Fruit fly (Drosophila melanogaster) whole organism, wandering third instar larva: Measurements from ENCODE around the gene Pex3.

Source experiments
- Hr83 ChIP-seq: fragments of 200-300 bp; sonication (Bioruptor generic); optimal IDR thresholded peaks from 2 replicates; lab custom pipeline; 2016; ENCODE audit warnings: missing biosample characterization, mild to moderate bottlenecking, missing genetic modification characterization, moderate library complexity; ENCODE audit not compliant: poor library complexity, severe bottlenecking
- Jra ChIP-seq: sonication (Bioruptor generic); optimal IDR thresholded peaks from 2 replicates; lab custom pipeline; 2016; ENCODE audit warnings: missing biosample characterization, missing genetic modification characterization
- Myc ChIP-seq: fragments of >200 bp; optimal IDR thresholded peaks from 2 replicates; lab custom pipeline; 2017
- N ChIP-seq: fragments of >200 bp; optimal IDR thresholded peaks from 2 replicates; lab custom pipeline; 2018; ENCODE audit warnings: missing biosample characterization, missing external identifiers, missing genetic modification characterization
- Sp1 ChIP-seq: fragments of 200-800 bp; sonication (Bioruptor generic); optimal IDR thresholded peaks from 3 replicates; lab custom pipeline; 2019; ENCODE audit warnings: missing biosample characterization, mild to moderate bottlenecking, missing genetic modification characterization, moderate library complexity
- br ChIP-seq: fragments of 200-800 bp; sonication (Bioruptor generic); optimal IDR thresholded peaks from 2 replicates; lab custom pipeline; 2016; ENCODE audit warnings: missing biosample characterization, missing genetic modification characterization
- foxo ChIP-seq, 2 experiments: fragments of 200-800 bp; sonication (Bioruptor generic); optimal IDR thresholded peaks; 2 replicates in 1 of 2; 3 replicates in 1 of 2; lab custom pipeline; 2016 to 2017; ENCODE audit warnings: missing biosample characterization in 2 of 2, missing genetic modification characterization in 2 of 2
- h ChIP-seq: fragments of 200-800 bp; sonication (Bioruptor generic); optimal IDR thresholded peaks from 3 replicates; lab custom pipeline; 2016; ENCODE audit warnings: missing biosample characterization, mild to moderate bottlenecking, missing genetic modification characterization
- jim ChIP-seq: fragments of 175-275, 200-325 bp; sonication (Bioruptor generic); optimal IDR thresholded peaks from 2 replicates; lab custom pipeline; 2016; ENCODE audit warnings: missing biosample characterization, mild to moderate bottlenecking, missing genetic modification characterization
- lola ChIP-seq: fragments of >200 bp; optimal IDR thresholded peaks from 2 replicates; lab custom pipeline; 2017; ENCODE audit warnings: missing biosample characterization, missing genetic modification characterization
- pan ChIP-seq: fragments of >200 bp; optimal IDR thresholded peaks from 2 replicates; lab custom pipeline; 2017
- psq ChIP-seq: fragments of 200-800 bp; sonication (Bioruptor generic); optimal IDR thresholded peaks from 3 replicates; lab custom pipeline; 2017; ENCODE audit warnings: missing biosample characterization, mild to moderate bottlenecking, missing genetic modification characterization, moderate library complexity
- usp ChIP-seq: fragments of >200 bp; optimal IDR thresholded peaks from 2 replicates; lab custom pipeline; 2017; ENCODE audit warnings: missing biosample characterization, missing genetic modification characterization

DNA sequence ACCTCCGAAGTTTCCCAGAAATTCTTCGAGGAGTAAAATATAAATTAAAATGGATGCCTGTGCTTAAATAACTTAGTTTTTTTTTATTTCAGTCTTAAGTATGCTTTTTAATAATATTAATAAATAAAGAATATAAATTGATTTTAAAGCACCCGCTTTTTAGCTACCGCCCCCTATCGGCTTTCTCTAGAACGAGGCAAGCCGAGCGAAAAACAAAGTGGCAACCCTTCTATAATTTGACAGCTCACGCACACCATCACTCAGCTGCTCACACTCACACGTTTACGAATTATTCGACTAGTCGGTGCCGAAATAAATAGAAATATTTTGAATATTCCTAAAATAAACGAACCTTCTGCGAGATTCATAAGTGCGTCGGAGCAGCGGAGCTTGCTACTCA, 17.4 kb downstream of the Pex3 start, which contains the start of gene CG6878:
- no peak for TF ChIP-seq h (GFP tag; lab: Kevin White, UChicago)
- no peak for TF ChIP-seq br (GFP tag; lab: Kevin White, UChicago)
- TF ChIP-seq usp: no peak
- no peak for TF ChIP-seq pan (lab: Kevin White, UChicago)
- peak; percentile 47 for TF ChIP-seq Myc (lab: Kevin White, UChicago)
- peak; percentile 51 for TF ChIP-seq N
- no peak for TF ChIP-seq lola (GFP tag; lab: Kevin White, UChicago)
- no peak for TF ChIP-seq jim
- no peak for TF ChIP-seq Jra
- TF ChIP-seq Hr83 (GFP tag; lab: Kevin White, UChicago): peak; percentile 34
- TF ChIP-seq foxo (GFP tag; optimal IDR thresholded peaks at IDR 0.05; lab: Kevin White, UChicago): no peak
- TF ChIP-seq Sp1 (GFP tag; lab: Kevin White, UChicago): no peak
- no peak for TF ChIP-seq psq (GFP tag; lab: Kevin White, UChicago)
